Worm (Caenorhabditis elegans) whole organism, midembryonic: ENCODE measurements around the gene C28H8.3.

Experiments used
- flt-1 ChIP-seq: fragments of 200-800 bp; sonication (Bioruptor generic); IDR thresholded peaks from 2 replicates; pipeline ENCODE4 v1.3.6; 2022; ENCODE audit warnings: missing genetic modification characterization, missing compliant biosample characterization
- med-1 ChIP-seq: sonication (generic microtip); optimal IDR thresholded peaks from 2 replicates; lab custom pipeline; 2017; ENCODE audit warnings: missing genetic modification characterization, mild to moderate bottlenecking, missing compliant biosample characterization, antibody characterized with exemption, missing genetic modification reagents; ENCODE audit not compliant: insufficient read depth
- ztf-23 ChIP-seq: fragments of 200-800 bp; sonication (Bioruptor generic); IDR thresholded peaks from 2 replicates; pipeline ENCODE4 v1.3.6; 2022; ENCODE audit warnings: missing genetic modification reagents, missing genetic modification characterization, missing compliant biosample characterization
- ztf-29 ChIP-seq: fragments of 200-800 bp; sonication (Bioruptor generic); IDR thresholded peaks from 2 replicates; pipeline ENCODE4 v1.3.6; 2022; ENCODE audit warnings: missing genetic modification reagents, missing genetic modification characterization, missing compliant biosample characterization

- TF ChIP-seq med-1 (GFP tag; lab: Kevin White, UChicago) (no peak), ztf-23 (GFP tag; lab: Robert Waterston, UW) (no peak), flt-1 (GFP tag; lab: Robert Waterston, UW) (no peak), ztf-29 (no peak)
Measured at ce11 chrIII:5868401-5868800, 40.1 kb upstream of the C28H8.3 start, which contains the start of gene eng-1.
